Worm (Caenorhabditis elegans) whole organism, L4 larva: ENCODE results near the gene ztf-8.

ENCODE experiments used
- F26F4.8 ChIP-seq: fragments of 200-800 bp; sonication (Bioruptor generic); conservative IDR thresholded peaks from 2 replicates; pipeline ENCODE4 v1.3.6; 2022; ENCODE audit warnings: missing genetic modification characterization, missing compliant biosample characterization
- F37D6.2 ChIP-seq: sonication (generic microtip); optimal IDR thresholded peaks from 2 replicates; lab custom pipeline; 2016; ENCODE audit warnings: mild to moderate bottlenecking, missing genetic modification characterization, missing compliant biosample characterization
- F44E2.7 ChIP-seq: fragments of 200-800 bp; sonication (Bioruptor generic); IDR thresholded peaks from 2 replicates; pipeline ENCODE4 v2.1.2; 2022; ENCODE audit warnings: missing genetic modification characterization, missing compliant biosample characterization
- F49E8.2 ChIP-seq: sonication (generic microtip); optimal IDR thresholded peaks from 2 replicates; lab custom pipeline; 2016; ENCODE audit warnings: missing compliant biosample characterization, mild to moderate bottlenecking, missing genetic modification characterization, borderline replicate concordance
- T20F7.1 ChIP-seq: fragments of 200-800 bp; sonication (Bioruptor generic); optimal IDR thresholded peaks from 2 replicates; lab custom pipeline; 2018; ENCODE audit warnings: mild to moderate bottlenecking, missing genetic modification characterization, missing compliant biosample characterization
- Y75B8A.6 ChIP-seq: fragments of 200-800 bp; sonication (Bioruptor generic); IDR thresholded peaks from 2 replicates; pipeline ENCODE4 v1.3.6; 2022; ENCODE audit warnings: missing genetic modification reagents, missing genetic modification characterization, missing compliant biosample characterization
- aly-2 ChIP-seq: sonication (generic microtip); optimal IDR thresholded peaks from 2 replicates; lab custom pipeline; 2018; ENCODE audit warnings: missing biosample characterization, missing genetic modification characterization
- ama-1 ChIP-seq: fragments of 150-350 bp; optimal IDR thresholded peaks from 2 replicates; lab custom pipeline; 2014; ENCODE audit warnings: inconsistent platforms, mixed read lengths
- ceh-28 ChIP-seq: fragments of 150-350 bp; optimal IDR thresholded peaks from 2 replicates; lab custom pipeline; 2014; ENCODE audit warnings: missing biosample characterization, missing genetic modification reagents, missing genetic modification characterization
- ceh-32 ChIP-seq: sonication (generic microtip); optimal IDR thresholded peaks from 2 replicates; lab custom pipeline; 2016; ENCODE audit warnings: mild to moderate bottlenecking, missing genetic modification characterization, missing compliant biosample characterization; ENCODE audit not compliant: poor library complexity
- ceh-82 ChIP-seq: sonication (generic microtip); optimal IDR thresholded peaks from 2 replicates; lab custom pipeline; 2017; ENCODE audit warnings: missing biosample characterization, missing genetic modification characterization
- cey-2 ChIP-seq: sonication (generic microtip); optimal IDR thresholded peaks from 3 replicates; lab custom pipeline; 2017; ENCODE audit warnings: missing genetic modification characterization, mild to moderate bottlenecking, missing compliant biosample characterization, antibody characterized with exemption, borderline replicate concordance; ENCODE audit not compliant: insufficient read depth
- ctbp-1 ChIP-seq: fragments of 200-800 bp; sonication (Bioruptor generic); IDR thresholded peaks from 2 replicates; pipeline ENCODE4 v1.3.6; 2022; ENCODE audit warnings: missing genetic modification reagents, missing genetic modification characterization, missing compliant biosample characterization
- daf-16 ChIP-seq, 3 experiments: sonication (generic microtip); optimal IDR thresholded peaks; 2 replicates each; lab custom pipeline; 2016 to 2017; ENCODE audit warnings: missing genetic modification characterization in 3 of 3, missing genetic modification reagents in 3 of 3, mild to moderate bottlenecking in 2 of 3, missing compliant biosample characterization in 2 of 3, missing biosample characterization in 1 of 3, moderate library complexity in 1 of 3
- daf-19 ChIP-seq: fragments of 200-800 bp; sonication (Bioruptor generic); conservative IDR thresholded peaks from 2 replicates; pipeline ENCODE4 v1.3.6; 2022; ENCODE audit warnings: missing genetic modification characterization, missing compliant biosample characterization
- daf-8 ChIP-seq: fragments of 200-800 bp; sonication (Bioruptor generic); IDR thresholded peaks from 2 replicates; pipeline ENCODE4 v1.3.6; 2022; ENCODE audit warnings: missing genetic modification characterization, missing compliant biosample characterization
- dmd-9 ChIP-seq: fragments of 200-800 bp; sonication (Bioruptor generic); IDR thresholded peaks from 2 replicates; pipeline ENCODE4 v1.3.6; 2022; ENCODE audit warnings: missing genetic modification reagents, missing genetic modification characterization, missing compliant biosample characterization
- dve-1 ChIP-seq: sonication (generic microtip); optimal IDR thresholded peaks from 2 replicates; lab custom pipeline; 2017; ENCODE audit warnings: antibody characterized with exemption, mild to moderate bottlenecking, missing genetic modification characterization, missing compliant biosample characterization; ENCODE audit not compliant: insufficient read depth
- egl-27 ChIP-seq: sonication (generic microtip); optimal IDR thresholded peaks from 3 replicates; lab custom pipeline; 2017; ENCODE audit warnings: missing biosample characterization, missing genetic modification reagents, missing genetic modification characterization
- egl-43 ChIP-seq: fragments of 200-800 bp; sonication (Bioruptor generic); IDR thresholded peaks from 2 replicates; pipeline ENCODE4 v1.3.6; 2022; ENCODE audit warnings: missing genetic modification reagents, missing genetic modification characterization, missing compliant biosample characterization
- fkh-10 ChIP-seq: fragments of 150-350 bp; optimal IDR thresholded peaks from 2 replicates; lab custom pipeline; 2014; ENCODE audit warnings: missing biosample characterization, missing genetic modification reagents, missing genetic modification characterization
- fos-1 ChIP-seq: fragments of 150-350 bp; optimal IDR thresholded peaks from 2 replicates; lab custom pipeline; 2014; ENCODE audit warnings: missing biosample characterization, missing genetic modification characterization
- gei-8 ChIP-seq: fragments of 200-800 bp; sonication (Bioruptor generic); optimal IDR thresholded peaks from 2 replicates; lab custom pipeline; 2018; ENCODE audit warnings: mild to moderate bottlenecking, missing genetic modification characterization, missing compliant biosample characterization
- hif-1 ChIP-seq, 2 experiments: sonication (generic microtip); optimal IDR thresholded peaks; 2 replicates each; lab custom pipeline; 2016 to 2017; ENCODE audit warnings: missing compliant biosample characterization in 2 of 2, missing genetic modification characterization in 2 of 2, missing genetic modification reagents in 2 of 2, missing genotype in 2 of 2, mild to moderate bottlenecking in 1 of 2
- hlh-11 ChIP-seq: fragments of 200-800 bp; sonication (Bioruptor generic); optimal IDR thresholded peaks from 2 replicates; lab custom pipeline; 2018; ENCODE audit warnings: mild to moderate bottlenecking, missing genetic modification characterization, missing compliant biosample characterization
- hmg-1.1 ChIP-seq: fragments of 200-800 bp; sonication (Bioruptor generic); IDR thresholded peaks from 2 replicates; pipeline ENCODE4 v1.3.6; 2022; ENCODE audit warnings: missing genetic modification reagents, missing genetic modification characterization, missing compliant biosample characterization
- lim-7 ChIP-seq: fragments of 200-800 bp; sonication (Bioruptor generic); IDR thresholded peaks from 2 replicates; pipeline ENCODE4 v1.3.6; 2022; ENCODE audit warnings: missing genetic modification characterization, missing compliant biosample characterization
- lin-29 ChIP-seq: fragments of 200-800 bp; sonication (Bioruptor generic); IDR thresholded peaks from 2 replicates; pipeline ENCODE4 v1.3.6; 2022; ENCODE audit warnings: missing genetic modification reagents, missing genetic modification characterization, missing compliant biosample characterization
- lin-38 ChIP-seq: fragments of 200-800 bp; sonication (Bioruptor generic); IDR thresholded peaks from 2 replicates; pipeline ENCODE4 v1.3.6; 2022; ENCODE audit warnings: missing genetic modification reagents, missing genetic modification characterization, missing compliant biosample characterization
- lir-3 ChIP-seq: sonication (generic microtip); optimal IDR thresholded peaks from 2 replicates; lab custom pipeline; 2016; ENCODE audit warnings: mild to moderate bottlenecking, missing genetic modification characterization, missing compliant biosample characterization
- mdl-1 ChIP-seq, 2 experiments: fragments of 150-350 bp in 1 of 2; sonication (generic microtip) in 1 of 2; optimal IDR thresholded peaks; 2 replicates each; lab custom pipeline; 2014 to 2017; ENCODE audit warnings: missing biosample characterization in 2 of 2, missing genetic modification characterization in 2 of 2
- mxl-2 ChIP-seq: fragments of 200-800 bp; sonication (Bioruptor generic); conservative IDR thresholded peaks from 2 replicates; pipeline ENCODE4 v1.3.6; 2022; ENCODE audit warnings: missing genetic modification reagents, missing genetic modification characterization, missing compliant biosample characterization
- mxl-3 ChIP-seq: fragments of 200-800 bp; sonication (Bioruptor generic); optimal IDR thresholded peaks from 2 replicates; lab custom pipeline; 2018; ENCODE audit warnings: mild to moderate bottlenecking, missing genetic modification characterization, missing compliant biosample characterization
- nhr-11 ChIP-seq: fragments of 150-350 bp; optimal IDR thresholded peaks from 2 replicates; lab custom pipeline; 2014; ENCODE audit warnings: missing biosample characterization, missing genetic modification characterization
- nhr-111 ChIP-seq: fragments of 200-800 bp; sonication (Bioruptor generic); optimal IDR thresholded peaks from 2 replicates; lab custom pipeline; 2018; ENCODE audit warnings: mild to moderate bottlenecking, missing genetic modification characterization, missing compliant biosample characterization
- nhr-28 ChIP-seq: fragments of 150-350 bp; optimal IDR thresholded peaks from 2 replicates; lab custom pipeline; 2014; ENCODE audit warnings: missing biosample characterization, missing genetic modification characterization
- nhr-41 ChIP-seq: fragments of 200-800 bp; sonication (Bioruptor generic); IDR thresholded peaks from 2 replicates; pipeline ENCODE4 v1.3.6; 2022; ENCODE audit warnings: missing genetic modification reagents, missing genetic modification characterization, missing compliant biosample characterization
- nhr-42 ChIP-seq: fragments of 200-800 bp; sonication (Bioruptor generic); IDR thresholded peaks from 2 replicates; pipeline ENCODE4 v1.3.6; 2022; ENCODE audit warnings: missing genetic modification characterization, missing compliant biosample characterization
- nhr-48 ChIP-seq: sonication (generic microtip); optimal IDR thresholded peaks from 2 replicates; lab custom pipeline; 2016; ENCODE audit warnings: mild to moderate bottlenecking, missing genetic modification characterization, missing compliant biosample characterization
- nhr-6 ChIP-seq: fragments of 150-350 bp; optimal IDR thresholded peaks from 2 replicates; lab custom pipeline; 2014; ENCODE audit warnings: missing biosample characterization, missing genetic modification characterization
- nhr-77 ChIP-seq: fragments of 150-350 bp; optimal IDR thresholded peaks from 2 replicates; lab custom pipeline; 2014; ENCODE audit warnings: missing biosample characterization, missing genetic modification characterization
- pha-4 ChIP-seq, 2 experiments: fragments of 150-350 bp in 1 of 2; fragments of 200-800 bp in 1 of 2; sonication (Bioruptor generic) in 1 of 2; IDR thresholded peaks in 1 of 2; optimal IDR thresholded peaks in 1 of 2; 2 replicates each; pipeline versions ENCODE4 v1.3.6 to Lab custom; 2014 to 2022; ENCODE audit warnings: missing genetic modification characterization in 2 of 2, missing genetic modification reagents in 2 of 2, missing biosample characterization in 1 of 2, missing compliant biosample characterization in 1 of 2
- pqm-1 ChIP-seq: sonication (generic microtip); optimal IDR thresholded peaks from 2 replicates; lab custom pipeline; 2017; ENCODE audit warnings: missing biosample characterization, missing genetic modification characterization
- rbr-2 ChIP-seq: sonication (generic microtip); optimal IDR thresholded peaks from 2 replicates; lab custom pipeline; 2016; ENCODE audit warnings: missing genotype, missing genetic modification characterization, missing compliant biosample characterization
- saeg-2 ChIP-seq: fragments of 200-800 bp; sonication (Bioruptor generic); IDR thresholded peaks from 2 replicates; pipeline ENCODE4 v1.3.6; 2022; ENCODE audit warnings: missing genetic modification reagents, missing genetic modification characterization, missing compliant biosample characterization
- set-16 ChIP-seq: fragments of 200-800 bp; sonication (Bioruptor generic); IDR thresholded peaks from 2 replicates; pipeline ENCODE4 v1.3.6; 2022; ENCODE audit warnings: missing genetic modification reagents, missing genetic modification characterization, missing compliant biosample characterization
- spr-1 ChIP-seq: sonication (generic microtip); optimal IDR thresholded peaks from 2 replicates; lab custom pipeline; 2016; ENCODE audit warnings: mild to moderate bottlenecking, missing genetic modification characterization, missing compliant biosample characterization
- tag-97 ChIP-seq: fragments of 200-800 bp; sonication (Bioruptor generic); IDR thresholded peaks from 2 replicates; pipeline ENCODE4 v1.3.6; 2022; ENCODE audit warnings: missing genetic modification characterization, missing compliant biosample characterization
- unc-39 ChIP-seq: sonication (generic microtip); optimal IDR thresholded peaks from 2 replicates; lab custom pipeline; 2017; ENCODE audit warnings: missing biosample characterization, missing genetic modification characterization
- ztf-7 ChIP-seq: fragments of 150-350 bp; optimal IDR thresholded peaks from 2 replicates; lab custom pipeline; 2014; ENCODE audit warnings: missing biosample characterization, missing genetic modification characterization

ztf-8 gene

ce11 chrIII:5294867-5295266 lies 21.6 kb upstream of the ztf-8 start (continued):
- TF ChIP-seq nhr-41 (peak; percentile 65; the same call in 1 of the 2 replicates), ceh-82 (tag; lab: Kevin White, UChicago) (no peak), nhr-11 (peak; percentile 44), mxl-3 (GFP tag; lab: Kevin White, UChicago) (no peak), nhr-77 (tag; lab: Kevin White, UChicago) (no peak), daf-16 (GFP tag; optimal IDR thresholded peaks at IDR 0.05; lab: Kevin White, UChicago) (peak; percentile 78 to 86), daf-16 (tag; optimal IDR thresholded peaks at IDR 0.05; lab: Kevin White, UChicago) (peak; percentile 46), nhr-6 (tag; lab: Kevin White, UChicago) (no peak), mxl-2 (GFP tag; lab: Robert Waterston, UW) (peak; percentile 80), aly-2 (tag; lab: Kevin White, UChicago) (no peak), rbr-2 (tag; lab: Kevin White, UChicago) (peak; percentile 64), spr-1 (tag; lab: Kevin White, UChicago) (peak; percentile 76), lin-29 (0 out of 2 replicates have a peak, but pooled peaks have one; percentile 39), fos-1 (tag; lab: Kevin White, UChicago) (no peak), lim-7 (peak; percentile 96), hlh-11 (tag; lab: Kevin White, UChicago) (no peak), nhr-111 (GFP tag; lab: Kevin White, UChicago) (peak; percentile 25), daf-19 (GFP tag; lab: Robert Waterston, UW) (peak; percentile 92), ceh-28 (tag; lab: Kevin White, UChicago) (no peak), dve-1 (peak; percentile 50), tag-97 (GFP tag; lab: Robert Waterston, UW) (no peak), gei-8 (peak; percentile 79), ztf-7 (no peak), T20F7.1 (GFP tag; lab: Kevin White, UChicago) (peak; percentile 47), unc-39 (tag; lab: Kevin White, UChicago) (no peak), daf-8 (GFP tag; lab: Robert Waterston, UW) (no peak), pqm-1 (tag; lab: Kevin White, UChicago) (no peak), ceh-32 (peak; percentile 22), F26F4.8 (peak; percentile 93), F37D6.2 (tag; lab: Kevin White, UChicago) (peak; percentile 51), egl-43 (GFP tag; lab: Robert Waterston, UW) (peak; percentile 97), mdl-1 (tag; optimal IDR thresholded peaks at IDR 0.05; lab: Kevin White, UChicago) (peak in 1 of 2 experiments; percentile 52), nhr-42 (GFP tag; lab: Robert Waterston, UW) (peak; percentile 78), set-16 (GFP tag; lab: Robert Waterston, UW) (no peak), Y75B8A.6 (GFP tag; lab: Robert Waterston, UW) (0 out of 2 replicates have a peak, but pooled peaks have one; percentile 80), hif-1 (tag; optimal IDR thresholded peaks at IDR 0.05; lab: Kevin White, UChicago) (peak; percentile 2 to 56), pha-4 (GFP tag; IDR thresholded peaks at IDR 0.05; lab: Robert Waterston, UW) (peak; percentile 90), pha-4 (tag; optimal IDR thresholded peaks at IDR 0.05; lab: Kevin White, UChicago) (no peak), F49E8.2 (tag; lab: Kevin White, UChicago) (peak; percentile 35), nhr-28 (tag; lab: Kevin White, UChicago) (peak; percentile 23), hmg-1.1 (GFP tag; lab: Robert Waterston, UW) (peak; percentile 86), dmd-9 (GFP tag; lab: Robert Waterston, UW) (peak; percentile 65; the same call in 1 of the 2 replicates), lir-3 (tag; lab: Kevin White, UChicago) (peak; percentile 81), ama-1 (lab: Kevin White, UChicago) (no peak), fkh-10 (GFP tag; lab: Kevin White, UChicago) (no peak), ctbp-1 (GFP tag; lab: Robert Waterston, UW) (peak; percentile 76), egl-27 (tag; lab: Kevin White, UChicago) (no peak), saeg-2 (no peak), nhr-48 (peak; percentile 39), F44E2.7 (GFP tag; lab: Robert Waterston, UW) (peak; percentile 68; the same call in 1 of the 2 replicates), cey-2 (tag; lab: Kevin White, UChicago) (no peak), lin-38 (peak; percentile 83)
